Worm (Caenorhabditis elegans) whole organism, midembryonic: ENCODE measurements around the gene pos-1.

Source experiments
- cog-1 ChIP-seq: sonication (generic microtip); optimal IDR thresholded peaks from 2 replicates; lab custom pipeline; 2016; ENCODE audit warnings: missing genetic modification characterization, missing compliant biosample characterization
- flt-1 ChIP-seq: fragments of 200-800 bp; sonication (Bioruptor generic); IDR thresholded peaks from 2 replicates; pipeline ENCODE4 v1.3.6; 2022; ENCODE audit warnings: missing genetic modification characterization, missing compliant biosample characterization
- tab-1 ChIP-seq: fragments of 200-800 bp; sonication (Bioruptor generic); IDR thresholded peaks from 2 replicates; pipeline ENCODE4 v1.3.6; 2022; ENCODE audit warnings: missing genetic modification characterization, missing compliant biosample characterization
- ztf-23 ChIP-seq: fragments of 200-800 bp; sonication (Bioruptor generic); IDR thresholded peaks from 2 replicates; pipeline ENCODE4 v1.3.6; 2022; ENCODE audit warnings: missing genetic modification reagents, missing genetic modification characterization, missing compliant biosample characterization
- ztf-29 ChIP-seq: fragments of 200-800 bp; sonication (Bioruptor generic); IDR thresholded peaks from 2 replicates; pipeline ENCODE4 v1.3.6; 2022; ENCODE audit warnings: missing genetic modification reagents, missing genetic modification characterization, missing compliant biosample characterization

DNA sequence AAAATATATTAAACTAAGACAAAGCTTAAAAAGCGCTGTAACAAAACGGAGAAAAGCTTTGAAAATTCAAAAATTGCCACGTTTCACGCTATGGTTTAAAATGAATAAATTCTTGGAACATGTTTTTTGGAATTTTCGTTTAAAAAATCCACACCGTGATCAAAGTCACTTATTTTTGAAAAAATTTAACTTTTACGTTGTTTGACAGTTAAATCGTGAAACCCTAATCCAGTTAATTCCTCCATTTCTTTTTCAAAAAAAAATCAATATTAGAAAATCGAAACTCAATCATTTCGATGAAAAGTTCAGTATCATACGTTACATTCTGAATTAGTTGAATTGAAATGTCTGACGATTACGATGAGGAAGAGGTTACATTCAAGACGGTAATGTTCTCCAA lies 38.0 kb upstream of the pos-1 start, which contains the start of gene F38E1.3:
- TF ChIP-seq cog-1 (tag; lab: Kevin White, UChicago) (no peak), flt-1 (no peak), ztf-23 (GFP tag; lab: Robert Waterston, UW) (no peak), tab-1 (GFP tag; lab: Robert Waterston, UW) (no peak), ztf-29 (GFP tag; lab: Robert Waterston, UW) (no peak)
